Worm (Caenorhabditis elegans) whole organism, L4/young adult: ENCODE results near the gene K09C4.10.

ENCODE experiments used
- W03F9.2 ChIP-seq: fragments of 150-350 bp; optimal IDR thresholded peaks from 2 replicates; lab custom pipeline; 2014; ENCODE audit warnings: missing biosample characterization, missing genetic modification characterization
- dao-5 ChIP-seq: sonication (generic microtip); optimal IDR thresholded peaks from 2 replicates; lab custom pipeline; 2016; ENCODE audit warnings: missing genotype, missing genetic modification characterization, moderate library complexity, missing compliant biosample characterization
- him-1 ChIP-seq: sonication (generic microtip); optimal IDR thresholded peaks from 2 replicates; lab custom pipeline; 2016; ENCODE audit warnings: missing genotype, missing genetic modification reagents, missing genetic modification characterization, missing compliant biosample characterization

The K09C4.10 gene

DNA sequence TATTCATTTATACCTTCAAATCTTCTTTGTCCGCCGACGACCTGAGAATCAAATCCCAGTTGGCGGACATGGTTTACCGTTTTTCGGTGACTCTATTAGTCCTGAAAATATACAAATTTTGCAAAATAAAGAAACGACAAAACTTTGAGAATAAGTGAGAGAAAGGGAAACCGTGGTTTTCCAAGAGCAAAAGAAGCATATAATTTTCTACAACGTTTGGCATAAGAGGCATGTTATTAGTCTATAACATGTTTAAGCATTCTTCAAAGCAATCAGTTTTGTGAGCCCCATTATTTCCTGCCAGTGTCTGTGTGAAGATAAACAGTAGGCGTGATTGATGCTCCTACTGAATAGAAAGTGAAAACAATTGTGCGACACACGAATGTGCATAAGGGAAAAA is at the start of gene K09C4.10:
TSS of gene K09C4.10 (minus strand) at position 101 of the 400 bp plus-strand sequence.
- no peak for TF ChIP-seq dao-5 (tag; lab: Kevin White, UChicago)
- TF ChIP-seq W03F9.2 (tag; lab: Kevin White, UChicago) = no peak
- TF ChIP-seq him-1 (tag; lab: Kevin White, UChicago) = no peak

DNA sequence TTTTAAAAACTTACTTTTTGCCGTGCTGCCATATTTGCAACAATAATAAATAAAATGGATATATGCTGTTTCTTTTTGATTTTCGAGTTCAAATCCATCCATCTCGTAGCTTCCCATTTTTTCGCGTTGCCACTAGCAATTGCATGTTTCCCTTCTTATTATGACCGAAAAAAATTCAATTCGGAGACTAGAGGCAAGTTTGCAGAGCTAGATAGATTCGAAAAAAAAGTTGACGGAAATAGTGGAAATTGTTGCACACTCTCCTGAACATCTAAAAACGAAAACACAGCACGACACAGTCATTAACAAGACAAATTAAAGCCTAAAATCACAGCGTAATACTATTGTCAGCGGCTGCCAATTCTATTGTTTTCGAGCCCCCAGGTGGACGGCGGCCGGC is 46.1 kb upstream of the K09C4.10 start, which contains the start of gene F11D5.6:
TSS of gene F11D5.6 (minus strand) at position 101 of the 400 bp plus-strand sequence.
- TF ChIP-seq W03F9.2 (tag; lab: Kevin White, UChicago) = no peak
- TF ChIP-seq dao-5 (tag; lab: Kevin White, UChicago) = no peak
- no peak for TF ChIP-seq him-1 (tag; lab: Kevin White, UChicago)

DNA sequence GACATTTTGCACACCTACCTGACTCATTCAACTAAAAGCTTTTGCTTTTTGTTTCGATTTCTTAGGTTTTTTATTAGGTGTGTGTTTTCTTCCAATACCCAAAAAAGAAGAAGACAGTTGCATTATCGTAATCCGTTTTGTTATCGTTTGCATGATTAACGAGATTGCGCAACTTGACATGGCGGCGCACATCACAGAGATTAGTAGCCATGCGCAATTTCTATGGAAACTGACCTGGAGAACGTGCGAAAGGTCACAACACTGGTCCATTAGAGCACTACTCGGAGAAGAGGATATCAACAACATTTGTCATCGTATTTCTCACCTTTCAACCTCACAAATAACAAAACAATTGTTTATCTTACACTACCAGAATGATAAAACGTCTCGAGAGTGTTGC is 36.8 kb upstream of the K09C4.10 start:
- TF ChIP-seq dao-5 (tag; lab: Kevin White, UChicago) (no peak), W03F9.2 (tag; lab: Kevin White, UChicago) (no peak), him-1 (tag; lab: Kevin White, UChicago) (no peak)

DNA sequence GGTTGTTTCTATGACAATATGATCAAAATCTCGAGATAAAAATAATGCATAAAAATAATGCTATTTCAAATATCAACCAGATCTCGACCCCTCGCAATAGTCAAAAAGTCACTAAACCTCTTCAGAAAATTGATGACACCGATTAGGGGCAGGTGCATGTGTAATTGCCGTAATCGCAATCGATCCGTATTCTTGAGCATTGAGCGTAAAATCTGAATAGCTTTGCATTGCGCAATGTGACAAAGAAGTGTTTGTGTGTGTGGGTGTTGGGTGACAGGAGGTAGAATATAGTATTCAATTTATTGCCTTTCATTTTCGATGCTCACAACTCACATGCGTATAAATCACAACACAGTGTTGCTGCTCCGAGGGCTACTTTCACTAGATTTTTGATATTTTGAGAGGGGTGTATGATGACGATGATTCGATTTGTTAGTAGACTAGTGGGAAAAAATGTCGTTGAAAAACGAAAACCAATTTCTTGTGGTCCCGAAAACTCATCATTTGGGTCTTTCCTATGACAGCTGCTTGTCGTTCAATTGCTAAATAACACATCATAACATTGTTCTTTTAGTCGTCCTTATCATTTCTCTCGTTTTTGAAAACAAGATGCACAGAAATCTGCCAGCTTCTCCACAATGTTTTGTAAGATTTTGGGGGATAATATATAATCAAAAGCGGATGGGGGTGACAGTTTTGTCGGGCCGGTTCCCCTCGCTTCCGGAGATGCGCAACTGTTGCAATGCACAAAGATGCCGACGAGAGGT is 36.0 kb upstream of the K09C4.10 start:
- TF ChIP-seq W03F9.2 (tag; lab: Kevin White, UChicago) (no peak), him-1 (tag; lab: Kevin White, UChicago) (no peak), dao-5 (tag; lab: Kevin White, UChicago) (no peak)

DNA sequence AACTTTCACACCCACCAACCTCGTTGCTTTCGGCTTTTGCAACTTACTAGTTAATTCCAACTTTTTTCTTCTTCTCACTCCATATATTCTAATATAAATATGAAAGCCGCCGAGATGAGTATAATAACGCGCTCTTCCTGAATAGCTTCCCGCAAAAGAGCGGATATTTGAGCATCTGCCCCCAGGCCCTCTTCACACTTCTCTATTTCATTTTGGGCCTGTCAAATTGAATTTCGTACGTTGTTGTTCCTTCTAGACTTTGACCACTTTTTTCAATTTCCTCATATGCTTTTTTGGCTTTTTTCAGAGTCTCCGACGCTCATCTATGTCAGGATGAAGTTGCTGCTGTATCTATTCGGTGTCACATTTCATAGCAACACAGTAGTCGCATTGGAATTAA is 35.0 kb upstream of the K09C4.10 start, which contains the start of gene ddr-2:
TSS of gene ddr-2 (plus strand) at position 301 of the 400 bp plus-strand sequence.
- TF ChIP-seq W03F9.2 (tag; lab: Kevin White, UChicago) = no peak
- no peak for TF ChIP-seq him-1 (tag; lab: Kevin White, UChicago)

DNA sequence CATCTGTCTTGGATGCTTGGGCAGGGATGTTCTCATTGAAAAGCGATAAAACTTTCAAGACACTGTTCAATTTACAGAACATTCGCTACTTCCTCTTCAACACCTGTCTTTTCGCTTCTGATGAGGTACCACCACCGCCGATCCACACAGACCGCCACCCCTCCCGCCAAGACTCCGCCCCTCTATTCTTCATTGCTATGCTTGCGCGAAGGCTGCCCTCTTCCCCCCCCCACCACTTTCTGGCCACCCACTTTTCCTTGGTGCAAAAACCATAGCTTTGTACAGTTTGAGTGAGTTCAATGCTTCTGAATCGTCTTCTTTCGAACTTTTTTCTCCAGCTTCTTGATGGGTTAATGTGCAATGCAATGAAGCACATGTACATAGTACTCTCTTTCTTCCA is 33.9 kb upstream of the K09C4.10 start:
- no peak for TF ChIP-seq W03F9.2 (tag; lab: Kevin White, UChicago)
- no peak for TF ChIP-seq him-1 (tag; lab: Kevin White, UChicago)
- TF ChIP-seq dao-5 (tag; lab: Kevin White, UChicago) = no peak

DNA sequence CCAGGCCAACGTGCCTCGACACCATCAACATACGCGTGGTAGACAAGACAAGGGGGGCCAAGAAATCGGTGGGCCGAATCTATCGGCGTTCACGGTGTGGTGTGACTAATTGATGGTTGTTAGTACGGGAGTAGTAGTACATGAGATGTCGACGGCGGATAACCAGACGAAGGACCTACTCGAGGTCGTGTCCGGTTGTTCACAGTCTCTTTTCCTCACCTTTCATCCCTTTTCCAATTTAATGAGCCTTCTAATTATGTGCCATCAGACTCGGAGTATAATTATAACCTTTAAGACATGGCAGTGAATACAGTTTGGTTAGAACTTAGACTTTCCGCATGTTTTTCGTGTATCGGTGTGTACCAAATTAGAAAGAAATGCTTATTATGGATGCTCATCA is 30.7 kb upstream of the K09C4.10 start:
- TF ChIP-seq him-1 (tag; lab: Kevin White, UChicago) (no peak), dao-5 (tag; lab: Kevin White, UChicago) (no peak), W03F9.2 (tag; lab: Kevin White, UChicago) (no peak)

DNA sequence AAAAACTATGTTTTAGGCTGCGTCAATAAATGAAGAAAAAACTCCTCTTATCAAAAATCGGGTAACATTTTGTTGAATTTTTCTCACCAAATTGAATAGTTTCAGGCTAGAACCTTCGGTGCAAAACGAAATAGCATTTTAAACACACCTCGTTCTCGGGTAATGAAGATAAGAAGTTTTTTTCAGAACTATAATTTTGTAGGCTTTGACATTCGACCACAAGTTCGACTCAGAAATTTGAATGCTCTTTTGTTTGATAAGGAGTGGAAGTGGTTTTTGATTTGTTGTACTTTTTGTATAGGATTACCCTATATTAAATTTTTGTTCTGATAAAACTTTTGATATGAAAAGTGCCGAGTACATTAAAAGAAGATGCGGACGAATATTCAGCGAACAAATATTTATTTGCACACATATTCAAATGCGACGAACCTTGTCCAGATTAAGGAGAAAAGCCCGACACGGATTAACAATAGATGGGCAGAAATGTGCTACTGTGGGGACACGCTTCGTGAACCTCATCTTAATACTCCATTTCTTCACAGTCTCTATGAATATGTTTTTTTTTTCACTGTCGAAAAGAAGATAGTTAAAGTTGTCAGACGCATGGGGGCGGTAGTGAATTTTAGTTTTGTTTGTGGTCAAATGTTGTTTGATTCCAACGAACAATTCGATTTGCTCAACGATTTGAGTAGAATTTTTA is 26.7 kb upstream of the K09C4.10 start:
- TF ChIP-seq him-1 (tag; lab: Kevin White, UChicago) (no peak), dao-5 (tag; lab: Kevin White, UChicago) (no peak), W03F9.2 (tag; lab: Kevin White, UChicago) (no peak)

DNA sequence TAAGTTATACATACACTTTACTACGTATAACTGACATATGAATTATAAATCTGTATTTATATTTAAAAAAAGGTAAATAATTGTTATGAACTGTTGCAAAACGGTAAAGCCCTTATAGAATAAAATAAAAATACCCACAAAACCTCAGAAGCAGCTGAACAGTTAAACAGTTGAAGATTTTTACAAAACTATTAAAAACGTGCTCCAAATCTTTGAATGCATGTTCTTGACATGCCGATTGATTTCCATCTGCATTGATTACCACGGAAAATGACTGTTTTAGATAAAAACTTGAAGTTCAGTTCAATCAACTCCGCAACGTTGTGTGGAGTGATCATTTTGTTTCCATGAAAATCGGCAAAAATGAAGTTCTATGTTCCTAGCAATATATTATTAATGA is 24.0 kb upstream of the K09C4.10 start, which contains the start of gene F11D5.7:
TSS of gene F11D5.7 (plus strand) at position 301 of the 400 bp plus-strand sequence.
- TF ChIP-seq W03F9.2 (tag; lab: Kevin White, UChicago) = no peak

DNA sequence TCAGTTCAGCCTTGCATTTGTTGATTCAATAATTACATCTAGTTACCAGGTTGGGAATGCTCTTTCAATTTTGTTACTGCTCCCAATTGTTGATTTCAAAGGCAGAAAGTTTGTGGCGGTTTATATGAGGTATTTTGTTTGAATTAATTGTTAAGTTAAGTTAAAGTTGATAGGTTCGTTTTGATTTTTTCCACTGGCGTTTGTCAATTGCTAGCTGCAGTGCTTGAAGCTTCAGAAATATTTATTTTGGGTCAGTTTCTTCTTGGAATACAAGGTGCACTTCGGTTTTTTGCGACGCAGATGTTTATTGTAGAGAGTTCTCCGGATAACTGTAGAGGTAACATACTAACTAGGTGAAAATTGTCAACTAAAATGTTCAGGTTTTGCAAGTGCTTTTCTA is 21.7 kb upstream of the K09C4.10 start, which contains the start of gene F11D5.5:
TSS of gene F11D5.5 (plus strand) at position 301 of the 400 bp plus-strand sequence.
- TF ChIP-seq dao-5 (tag; lab: Kevin White, UChicago) = no peak
- TF ChIP-seq him-1 (tag; lab: Kevin White, UChicago) = no peak
- no peak for TF ChIP-seq W03F9.2 (tag; lab: Kevin White, UChicago)

DNA sequence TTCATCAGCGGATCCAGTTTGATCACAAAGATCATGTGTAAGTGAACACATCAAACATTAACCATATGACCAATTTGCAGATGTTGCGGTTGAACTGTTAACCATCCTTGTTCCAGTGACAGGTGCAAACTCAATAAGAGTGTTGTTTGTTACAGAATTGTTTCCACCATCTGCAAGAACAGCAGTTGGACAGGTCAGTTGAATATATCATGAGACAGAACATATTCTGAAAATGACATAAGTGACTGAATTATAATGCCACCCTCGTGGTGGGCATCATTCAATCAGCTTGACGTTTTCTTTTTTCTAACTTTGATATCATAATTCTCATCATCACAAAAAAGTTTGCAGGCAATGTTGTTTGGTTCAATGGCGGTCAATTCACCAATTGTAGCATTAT is 20.6 kb upstream of the K09C4.10 start:
- TF ChIP-seq dao-5 (tag; lab: Kevin White, UChicago) = no peak
- no peak for TF ChIP-seq W03F9.2 (tag; lab: Kevin White, UChicago)
- no peak for TF ChIP-seq him-1 (tag; lab: Kevin White, UChicago)

DNA sequence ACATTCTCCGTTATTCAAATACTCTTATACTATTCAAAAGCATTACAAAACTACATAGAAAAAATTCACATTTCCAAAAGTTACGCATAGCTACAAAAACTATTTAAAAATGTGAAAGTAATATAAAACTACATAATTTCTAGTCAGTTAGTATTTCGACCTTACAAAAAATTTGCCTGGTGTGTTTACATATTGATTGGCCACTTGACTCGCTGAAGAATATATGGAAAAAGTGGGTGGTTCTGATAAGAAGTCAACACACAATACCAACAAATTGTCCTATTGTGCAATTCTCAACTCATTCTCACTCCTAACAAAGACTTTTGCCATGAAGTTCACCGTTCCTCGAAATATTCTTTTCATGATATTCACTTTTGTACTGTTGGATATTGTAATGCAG is 18.6 kb upstream of the K09C4.10 start, which contains the start of gene K09C4.1:
TSS of gene K09C4.1 (plus strand) at position 301 of the 400 bp plus-strand sequence.
- TF ChIP-seq him-1 (tag; lab: Kevin White, UChicago) = no peak

DNA sequence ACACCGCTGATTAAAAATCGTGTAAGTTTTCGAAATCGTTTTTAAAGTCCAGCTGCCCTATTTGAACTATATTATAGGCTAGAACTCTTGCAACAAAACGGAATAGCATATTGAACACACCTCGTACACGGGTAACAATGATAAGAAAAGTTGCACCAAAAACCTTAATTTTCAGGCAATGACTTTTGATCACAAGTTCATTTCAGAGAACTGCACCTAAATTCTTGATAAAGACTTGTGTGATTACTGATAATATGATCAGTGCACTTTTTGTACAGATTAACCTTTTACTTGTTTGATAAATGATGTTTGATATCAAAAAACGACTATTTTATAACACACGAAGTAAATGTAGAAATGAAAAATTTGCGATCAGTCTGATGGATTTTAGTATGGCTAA is 17.8 kb upstream of the K09C4.10 start:
- no peak for TF ChIP-seq W03F9.2 (tag; lab: Kevin White, UChicago)
- no peak for TF ChIP-seq dao-5 (tag; lab: Kevin White, UChicago)
- TF ChIP-seq him-1 (tag; lab: Kevin White, UChicago) = no peak
